Fruit fly (Drosophila melanogaster): ENCODE data around the gene CG8837.

dm6 chr2L:3348146-3348747 lies 28.2 kb downstream of the CG8837 start:
- TF ChIP-seq OdsH (GFP tag; optimal IDR thresholded peaks at IDR 0.05) (peak; percentile 96), spab (GFP tag; optimal IDR thresholded peaks at IDR 0.05) (peak; percentile 91), fd85E (GFP tag; optimal IDR thresholded peaks at IDR 0.05) (peak; percentile 76)

All from whole organism, prepupa.